Fruit fly (Drosophila melanogaster): ENCODE results near the gene CG13992.

Gene CG13992

dm6 chr2L:5974122-5974521 lies 6.6 kb upstream of the CG13992 start (continued):
- TF ChIP-seq mirr (GFP tag; optimal IDR thresholded peaks at IDR 0.05) (peak; percentile 66), CG6272 (GFP tag; IDR thresholded peaks at IDR 0.05) (no peak), CG15269 (tag; optimal IDR thresholded peaks at IDR 0.05) (peak; percentile 65), Dll (GFP tag; IDR thresholded peaks at IDR 0.05; ENCODE audit: partially characterized antibody) (no peak), Hmx (GFP tag; optimal IDR thresholded peaks at IDR 0.05) (no peak), CG34376 (GFP tag; optimal IDR thresholded peaks at IDR 0.05) (peak; percentile 45), emc (GFP tag; optimal IDR thresholded peaks at IDR 0.05) (no peak), Ets65A (GFP tag) (no peak), CG11093 (GFP tag; IDR thresholded peaks at IDR 0.05) (no peak), gcm2 (GFP tag; optimal IDR thresholded peaks at IDR 0.05) (no peak), Doc2 (GFP tag; IDR thresholded peaks at IDR 0.05) (no peak), CG4282 (GFP tag; optimal IDR thresholded peaks at IDR 0.05) (no peak), CG18262 (tag; optimal IDR thresholded peaks at IDR 0.05) (peak; percentile 38), HHEX (GFP tag; optimal IDR thresholded peaks at IDR 0.05) (peak; percentile 71), CG2202 (tag; optimal IDR thresholded peaks at IDR 0.05) (peak; percentile 52), gt (GFP tag; IDR thresholded peaks at IDR 0.05) (no peak), Opbp (GFP tag; IDR thresholded peaks at IDR 0.05; ENCODE audit: partially characterized antibody) (no peak), ato (GFP tag; IDR thresholded peaks at IDR 0.05; ENCODE audit: partially characterized antibody) (no peak), bab2 (GFP tag; optimal IDR thresholded peaks at IDR 0.05) (no peak), so (GFP tag; IDR thresholded peaks at IDR 0.05) (peak; percentile 38; the same call in 1 of the 3 replicates), CG3995 (GFP tag; optimal IDR thresholded peaks at IDR 0.05) (no peak), hbn (GFP tag; IDR thresholded peaks at IDR 0.05; ENCODE audit: partially characterized antibody) (no peak), CG12659 (GFP tag; optimal IDR thresholded peaks at IDR 0.05) (peak; percentile 58), cato (GFP tag; optimal IDR thresholded peaks at IDR 0.05; ENCODE audit: borderline replicate concordance) (no peak), Antp (GFP tag; optimal IDR thresholded peaks at IDR 0.05) (no peak), ham (GFP tag; IDR thresholded peaks at IDR 0.05) (no peak), Bteb2 (GFP tag; optimal IDR thresholded peaks at IDR 0.05) (no peak), sna (GFP tag; IDR thresholded peaks at IDR 0.05; ENCODE audit: partially characterized antibody) (no peak), Hmr (GFP tag; optimal IDR thresholded peaks at IDR 0.05) (peak; percentile 81), ssp (GFP tag; IDR thresholded peaks at IDR 0.05) (no peak), gsb (GFP tag; IDR thresholded peaks at IDR 0.05) (no peak), phol (tag; optimal IDR thresholded peaks at IDR 0.05) (no peak), CG4730 (GFP tag; IDR thresholded peaks at IDR 0.05) (no peak), CG33213 (GFP tag; optimal IDR thresholded peaks at IDR 0.05) (no peak), Fer1 (GFP tag; optimal IDR thresholded peaks at IDR 0.05) (peak; percentile 77), H15 (GFP tag; IDR thresholded peaks at IDR 0.05) (no peak), ara (GFP tag; IDR thresholded peaks at IDR 0.05) (peak; percentile 39; the same call in 1 of the 2 replicates), ash1 (GFP tag; optimal IDR thresholded peaks at IDR 0.05) (peak; percentile 49), ro (GFP tag; IDR thresholded peaks at IDR 0.05) (no peak), hth (optimal IDR thresholded peaks at IDR 0.05) (no peak), ac (GFP tag; optimal IDR thresholded peaks at IDR 0.05) (no peak), E2f1 (GFP tag; IDR thresholded peaks at IDR 0.05) (no peak), slou (GFP tag; optimal IDR thresholded peaks at IDR 0.05) (no peak), bowl (GFP tag; IDR thresholded peaks at IDR 0.05) (no peak), Ssrp (tag; optimal IDR thresholded peaks at IDR 0.05) (no peak), D (optimal IDR thresholded peaks at IDR 0.05) (no peak), D (GFP tag; optimal IDR thresholded peaks at IDR 0.05) (peak; percentile 46), usp (GFP tag; optimal IDR thresholded peaks at IDR 0.05) (no peak), gsb-n (tag; optimal IDR thresholded peaks at IDR 0.05) (peak; percentile 57), row (GFP tag; IDR thresholded peaks at IDR 0.05) (no peak), ranshi (GFP tag; IDR thresholded peaks at IDR 0.05) (peak; percentile 9; the same call in 1 of the 2 replicates), Hr3 (GFP tag; optimal IDR thresholded peaks at IDR 0.05) (no peak), pita (GFP tag; optimal IDR thresholded peaks at IDR 0.05) (no peak)
